Worm (Caenorhabditis elegans): ENCODE measurements around the gene T01B6.1.

T01B6.1 gene

DNA sequence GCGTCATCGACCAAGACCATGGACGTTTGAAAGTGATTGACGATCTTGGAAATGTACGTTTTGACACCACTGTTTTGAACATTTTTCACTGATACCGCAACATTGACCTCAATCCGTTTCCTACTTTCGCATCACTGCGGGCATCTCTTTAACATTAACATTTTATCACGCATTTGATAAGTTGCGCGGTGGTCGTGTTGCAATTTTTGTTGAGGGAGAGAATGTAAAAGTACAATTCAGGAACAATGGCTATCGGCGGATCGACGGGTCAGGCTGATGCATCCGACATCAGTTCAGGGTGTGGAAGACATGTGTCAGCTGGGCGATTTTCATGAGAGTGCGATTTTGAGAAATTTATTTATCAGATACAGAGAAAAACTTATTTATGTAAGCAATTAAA is 32.2 kb upstream of the T01B6.1 start (continued):
- no peak for TF ChIP-seq snpc-1.3 (tag; optimal IDR thresholded peaks at IDR 0.05; ENCODE audit: insufficient read depth)

DNA sequence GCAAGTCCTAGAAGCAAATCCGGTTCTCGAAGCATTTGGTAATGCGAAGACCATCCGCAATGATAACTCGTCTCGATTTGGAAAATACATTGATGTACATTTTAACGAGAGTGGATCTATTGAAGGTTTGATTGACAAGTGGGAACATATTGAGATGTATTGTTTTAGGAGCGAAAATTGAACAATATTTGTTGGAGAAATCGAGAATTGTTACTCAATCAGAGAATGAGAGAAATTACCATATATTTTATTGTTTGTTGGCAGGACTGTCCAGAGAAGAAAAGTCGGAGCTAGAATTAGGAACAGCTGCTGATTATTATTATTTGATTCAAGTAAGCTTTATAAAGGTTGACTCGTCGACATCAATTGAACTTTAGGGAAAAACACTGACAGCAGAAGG is 31.0 kb upstream of the T01B6.1 start:
- TF ChIP-seq T07F8.4 (tag; optimal IDR thresholded peaks at IDR 0.05) (no peak), hmg-1.2 (GFP tag; IDR thresholded peaks at IDR 0.05) (no peak), Y56A3A.18 (GFP tag; IDR thresholded peaks at IDR 0.05) (no peak), him-1 (tag; optimal IDR thresholded peaks at IDR 0.05) (no peak), snpc-4 (GFP tag; optimal IDR thresholded peaks at IDR 0.05) (no peak), snpc-4 (tag; optimal IDR thresholded peaks at IDR 0.05) (no peak), madf-3 (GFP tag; IDR thresholded peaks at IDR 0.05) (no peak), mxl-1 (tag; optimal IDR thresholded peaks at IDR 0.05) (no peak), bed-2 (GFP tag; IDR thresholded peaks at IDR 0.05) (no peak), rec-8 (tag; optimal IDR thresholded peaks at IDR 0.05) (no peak), Y67H2A.10 (GFP tag; conservative IDR thresholded peaks at IDR 0.05) (no peak), aptf-3 (GFP tag; IDR thresholded peaks at IDR 0.05) (no peak), snpc-1.1 (tag; optimal IDR thresholded peaks at IDR 0.05; ENCODE audit: insufficient read depth) (no peak), Y53F4B.3 (GFP tag; IDR thresholded peaks at IDR 0.05) (no peak), mcd-1 (GFP tag; IDR thresholded peaks at IDR 0.05) (no peak)

DNA sequence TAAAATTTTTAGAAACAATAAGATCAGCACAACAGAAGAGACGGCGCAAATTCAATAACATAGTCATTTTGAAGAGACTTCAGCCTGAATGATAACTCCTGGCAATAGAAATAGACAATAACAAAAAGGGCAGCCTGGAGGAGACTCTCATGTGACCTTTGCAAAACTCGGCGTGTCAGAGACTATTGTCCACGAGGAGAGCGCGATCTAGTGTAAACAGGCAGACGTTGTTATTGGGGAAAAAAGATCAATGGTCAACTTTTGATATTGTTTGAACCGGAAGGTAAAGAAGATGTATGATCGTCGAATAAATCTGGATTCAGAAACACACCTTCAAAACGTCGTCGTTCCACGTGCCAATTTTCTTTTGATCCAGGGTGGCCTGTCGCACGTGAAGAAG is 19.3 kb upstream of the T01B6.1 start:
- TF ChIP-seq nhr-90 (tag; optimal IDR thresholded peaks at IDR 0.05): no peak
- TF ChIP-seq somi-1 (GFP tag; optimal IDR thresholded peaks at IDR 0.05): no peak
- no peak for TF ChIP-seq mel-28 (tag; optimal IDR thresholded peaks at IDR 0.05; ENCODE audit: borderline replicate concordance)
- no peak for TF ChIP-seq tbp1 (GFP tag; optimal IDR thresholded peaks at IDR 0.05)
- 0 out of 2 replicates have a peak, but pooled peaks have one; percentile 31 for TF ChIP-seq hsf-1 (GFP tag; IDR thresholded peaks at IDR 0.05)
- no peak for TF ChIP-seq F57C9.4 (tag; optimal IDR thresholded peaks at IDR 0.05)
- TF ChIP-seq sea-2 (GFP tag; IDR thresholded peaks at IDR 0.05): no peak
- TF ChIP-seq hmg-1.2 (GFP tag; IDR thresholded peaks at IDR 0.05): peak; percentile 35; the same call in 1 of the 2 replicates

DNA sequence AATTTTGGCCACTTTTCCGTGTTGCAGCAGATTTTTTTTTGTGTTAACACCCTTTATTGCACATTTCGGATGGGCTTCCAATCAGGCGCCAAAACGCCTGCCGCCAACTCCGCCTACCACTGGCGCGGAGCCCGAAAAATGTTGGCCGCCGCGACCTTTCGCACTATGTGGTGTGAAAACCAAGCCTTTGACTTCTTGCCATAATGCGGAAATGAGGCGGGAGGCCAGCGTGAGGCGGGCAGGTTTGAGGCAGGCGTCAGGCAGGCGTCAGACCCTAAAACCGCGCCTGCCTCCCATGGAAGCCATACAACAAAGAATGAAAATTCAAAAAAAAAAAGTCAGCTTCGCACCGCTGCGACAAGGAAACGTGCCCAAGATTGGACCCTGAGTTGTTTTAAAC is 18.6 kb upstream of the T01B6.1 start:
- TF ChIP-seq D2030.7 (GFP tag; IDR thresholded peaks at IDR 0.05): no peak
- 0 out of 2 replicates have a peak, but pooled peaks have one; percentile 20 for TF ChIP-seq ztf-28 (GFP tag; IDR thresholded peaks at IDR 0.05)
- TF ChIP-seq zfh-2 (GFP tag; conservative IDR thresholded peaks at IDR 0.05): peak; percentile 76
- TF ChIP-seq madf-10 (tag; optimal IDR thresholded peaks at IDR 0.05): no peak

DNA sequence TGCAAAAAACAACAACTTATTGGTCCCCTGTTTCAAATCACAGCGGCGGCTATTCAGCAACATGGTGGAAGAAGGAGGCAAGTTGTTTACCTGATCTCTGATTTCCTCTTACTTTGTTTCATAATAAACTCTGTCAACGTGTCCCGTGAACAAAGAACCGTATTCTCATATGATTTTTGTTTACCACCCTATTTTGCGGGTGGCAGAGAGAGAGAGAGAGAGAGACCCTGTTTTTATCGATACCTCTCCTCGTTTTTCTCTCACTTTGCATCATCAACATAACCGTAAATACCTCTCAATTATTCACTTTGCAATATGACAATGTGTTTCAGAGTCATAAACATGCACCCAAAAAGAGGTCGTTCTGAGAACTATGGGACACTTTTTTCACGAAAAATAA is 18.0 kb upstream of the T01B6.1 start:
- TF ChIP-seq lin-26 (GFP tag; IDR thresholded peaks at IDR 0.05) (no peak), Y67H2A.10 (GFP tag; conservative IDR thresholded peaks at IDR 0.05) (no peak), cebp-1 (GFP tag; IDR thresholded peaks at IDR 0.05) (no peak), cebp-1 (tag; optimal IDR thresholded peaks at IDR 0.05) (peak; percentile 64), nhr-27 (tag; optimal IDR thresholded peaks at IDR 0.05) (no peak)

DNA sequence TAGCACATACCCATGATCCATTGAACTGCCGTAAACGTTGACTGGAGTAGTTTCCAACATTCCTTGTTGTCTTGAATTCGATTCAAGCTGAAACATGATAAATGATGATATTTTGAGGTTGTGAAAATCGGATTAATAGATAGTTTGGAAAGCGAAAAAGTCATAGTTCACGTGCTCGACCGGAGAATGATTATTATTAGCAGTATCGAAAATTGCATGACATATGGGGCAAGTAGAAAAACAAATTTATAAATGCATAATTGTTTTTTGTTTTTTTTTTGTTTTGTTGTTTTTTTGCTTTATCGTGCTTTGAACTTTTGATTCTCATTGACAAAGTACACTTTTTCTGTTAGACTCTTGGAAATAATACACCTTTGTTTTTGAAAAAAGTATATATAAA is 16.2 kb upstream of the T01B6.1 start, which contains the start of gene aakg-4:
aakg-4 (minus strand) TSS at position 101 of the 400 bp plus-strand sequence.
- no peak for TF ChIP-seq C06A6.2 (GFP tag; conservative IDR thresholded peaks at IDR 0.05)
- TF ChIP-seq tlf-1 (GFP tag; optimal IDR thresholded peaks at IDR 0.05): no peak
- no peak for TF ChIP-seq die-1 (tag; optimal IDR thresholded peaks at IDR 0.05)
- no peak for TF ChIP-seq ztf-22 (GFP tag; optimal IDR thresholded peaks at IDR 0.05)
